Worm (Caenorhabditis elegans) whole organism, midembryonic: ENCODE measurements around the gene gcp-2.1.

ENCODE experiments used
- flt-1 ChIP-seq: fragments of 200-800 bp; sonication (Bioruptor generic); IDR thresholded peaks from 2 replicates; pipeline ENCODE4 v1.3.6; 2022; ENCODE audit warnings: missing genetic modification characterization, missing compliant biosample characterization
- ref-1 ChIP-seq: fragments of 200-800 bp; sonication (Bioruptor generic); conservative IDR thresholded peaks from 2 replicates; pipeline ENCODE4 v1.3.6; 2022; ENCODE audit warnings: missing genetic modification reagents, missing genetic modification characterization, missing compliant biosample characterization

DNA sequence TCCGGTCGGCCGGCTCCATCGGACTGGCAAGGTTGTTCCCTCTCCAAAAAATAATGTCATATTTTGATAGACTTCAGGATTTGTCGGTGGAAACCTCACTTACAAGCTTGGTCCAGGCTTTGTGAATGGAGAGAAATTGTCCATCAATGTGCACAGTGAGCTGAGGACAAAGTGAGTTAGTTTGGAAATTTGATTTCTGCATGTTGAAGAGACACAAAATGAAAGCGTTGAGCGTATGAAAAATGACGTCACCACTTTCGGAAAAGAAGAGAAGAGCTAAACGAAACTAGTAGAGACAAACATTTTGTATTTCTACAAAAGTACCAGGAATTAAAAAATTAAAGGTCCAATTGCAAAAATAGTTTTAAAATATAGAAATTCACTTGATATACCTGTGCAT, 3.4 kb downstream of the gcp-2.1 start:
- TF ChIP-seq flt-1 (GFP tag; lab: Robert Waterston, UW): no peak
- no peak for TF ChIP-seq ref-1
